Worm (Caenorhabditis elegans) whole organism, mixed stage, embryonic: ENCODE results near the gene abu-7.

Experiments used
- M03D4.4 ChIP-seq: sonication (generic microtip); optimal IDR thresholded peaks from 2 replicates; lab custom pipeline; 2017; ENCODE audit warnings: mild to moderate bottlenecking, missing genetic modification characterization, missing compliant biosample characterization
- ceh-39 ChIP-seq: fragments of 150-350 bp; optimal IDR thresholded peaks from 2 replicates; lab custom pipeline; 2014; ENCODE audit warnings: missing biosample characterization, missing genetic modification characterization
- ceh-43 ChIP-seq: fragments of 200-800 bp; sonication (Bioruptor generic); optimal IDR thresholded peaks from 2 replicates; lab custom pipeline; 2018; ENCODE audit warnings: mild to moderate bottlenecking, missing genetic modification characterization, moderate library complexity, missing compliant biosample characterization
- cnd-1 ChIP-seq: fragments of 200-800 bp; sonication (Bioruptor generic); optimal IDR thresholded peaks from 2 replicates; lab custom pipeline; 2018; ENCODE audit warnings: mild to moderate bottlenecking, missing genetic modification characterization, missing compliant biosample characterization
- drap-1 ChIP-seq: fragments of 200-800 bp; sonication (Bioruptor generic); optimal IDR thresholded peaks from 3 replicates; lab custom pipeline; 2018; ENCODE audit warnings: mild to moderate bottlenecking, missing genetic modification characterization, missing compliant biosample characterization
- elt-1 ChIP-seq: sonication (generic microtip); optimal IDR thresholded peaks from 2 replicates; lab custom pipeline; 2017; ENCODE audit warnings: missing genetic modification characterization, mild to moderate bottlenecking, missing compliant biosample characterization, antibody characterized with exemption, moderate library complexity, borderline replicate concordance; ENCODE audit not compliant: insufficient read depth
- elt-3 ChIP-seq: fragments of 150-350 bp; optimal IDR thresholded peaks from 2 replicates; lab custom pipeline; 2014; ENCODE audit warnings: missing biosample characterization, missing genetic modification characterization
- flh-1 ChIP-seq: fragments of 200-800 bp; sonication (Bioruptor generic); optimal IDR thresholded peaks from 2 replicates; lab custom pipeline; 2018; ENCODE audit warnings: mild to moderate bottlenecking, missing genetic modification characterization, moderate library complexity, missing compliant biosample characterization
- ham-2 ChIP-seq: fragments of 200-800 bp; sonication (Bioruptor generic); optimal IDR thresholded peaks from 2 replicates; lab custom pipeline; 2018; ENCODE audit warnings: mild to moderate bottlenecking, missing genetic modification characterization, missing compliant biosample characterization
- hlh-1 ChIP-seq: fragments of 150-350 bp; optimal IDR thresholded peaks from 2 replicates; lab custom pipeline; 2014; ENCODE audit warnings: missing biosample characterization, missing genetic modification reagents, missing genetic modification characterization
- lin-13 ChIP-seq: fragments of 150-350 bp; optimal IDR thresholded peaks from 2 replicates; lab custom pipeline; 2014; ENCODE audit warnings: missing biosample characterization, missing genetic modification characterization
- lin-32 ChIP-seq: fragments of 200-800 bp; sonication (Bioruptor generic); optimal IDR thresholded peaks from 2 replicates; lab custom pipeline; 2018; ENCODE audit warnings: mild to moderate bottlenecking, missing genetic modification characterization, missing compliant biosample characterization
- lsy-2 ChIP-seq: fragments of 150-350 bp; optimal IDR thresholded peaks from 2 replicates; lab custom pipeline; 2014; ENCODE audit warnings: missing biosample characterization, missing genetic modification characterization
- mab-5 ChIP-seq: fragments of 150-350 bp; optimal IDR thresholded peaks from 2 replicates; lab custom pipeline; 2014; ENCODE audit warnings: missing biosample characterization, missing genetic modification characterization
- mep-1 ChIP-seq: fragments of 150-350 bp; optimal IDR thresholded peaks from 2 replicates; lab custom pipeline; 2017; ENCODE audit warnings: missing biosample characterization, missing genetic modification reagents, missing genetic modification characterization, inconsistent platforms
- mls-2 ChIP-seq: sonication (generic microtip); optimal IDR thresholded peaks from 2 replicates; lab custom pipeline; 2016; ENCODE audit warnings: mild to moderate bottlenecking, missing genetic modification characterization, moderate library complexity, missing compliant biosample characterization
- nhr-12 ChIP-seq: fragments of 150-350 bp; optimal IDR thresholded peaks from 2 replicates; lab custom pipeline; 2014; ENCODE audit warnings: missing biosample characterization, missing genetic modification characterization
- nhr-2 ChIP-seq: fragments of 150-350 bp; optimal IDR thresholded peaks from 2 replicates; lab custom pipeline; 2014; ENCODE audit warnings: missing biosample characterization, missing genetic modification characterization
- pha-4 ChIP-seq: fragments of 150-350 bp; optimal IDR thresholded peaks from 2 replicates; lab custom pipeline; 2018; ENCODE audit warnings: missing biosample characterization, missing genetic modification reagents, missing genetic modification characterization
- sem-2 ChIP-seq: fragments of 200-800 bp; sonication (Bioruptor generic); optimal IDR thresholded peaks from 2 replicates; lab custom pipeline; 2018; ENCODE audit warnings: mild to moderate bottlenecking, missing genetic modification characterization, missing compliant biosample characterization
- snpc-4 ChIP-seq: fragments of 150-350 bp; optimal IDR thresholded peaks from 2 replicates; lab custom pipeline; 2014; ENCODE audit warnings: missing biosample characterization, missing genetic modification characterization
- unc-120 ChIP-seq: sonication (generic microtip); optimal IDR thresholded peaks from 2 replicates; lab custom pipeline; 2017; ENCODE audit warnings: missing genetic modification characterization, missing compliant biosample characterization; ENCODE audit not compliant: poor library complexity, severe bottlenecking
- unc-39 ChIP-seq: fragments of 150-350 bp; optimal IDR thresholded peaks from 2 replicates; lab custom pipeline; 2014; ENCODE audit warnings: missing biosample characterization, missing genetic modification characterization
- zip-8 ChIP-seq: fragments of 150-350 bp; optimal IDR thresholded peaks from 2 replicates; lab custom pipeline; 2014; ENCODE audit warnings: missing biosample characterization, missing genetic modification characterization
- ztf-11 ChIP-seq: fragments of 150-350 bp; optimal IDR thresholded peaks from 2 replicates; lab custom pipeline; 2014; ENCODE audit warnings: missing biosample characterization, missing genetic modification characterization

Gene abu-7

ce11 chrV:5119679-5120078 is 44.9 kb downstream of the abu-7 start, which contains the start of gene sid-1:
TSS of gene sid-1 (plus strand) at chrV:5119970.
- TF ChIP-seq snpc-4 (no peak), cnd-1 (tag; lab: Kevin White, UChicago) (no peak), unc-120 (tag; lab: Kevin White, UChicago) (no peak), sem-2 (GFP tag; lab: Kevin White, UChicago) (no peak), ceh-39 (tag; lab: Kevin White, UChicago) (no peak), hlh-1 (tag; lab: Kevin White, UChicago) (no peak), ceh-43 (GFP tag; lab: Kevin White, UChicago) (no peak), pha-4 (no peak), mep-1 (tag; lab: Kevin White, UChicago) (no peak), lsy-2 (tag; lab: Kevin White, UChicago) (no peak), lin-32 (GFP tag; lab: Kevin White, UChicago) (no peak), flh-1 (GFP tag; lab: Kevin White, UChicago) (no peak), nhr-2 (tag; lab: Kevin White, UChicago) (no peak)
- TF ChIP-seq, all 35 proteins: peak for 0

DNA sequence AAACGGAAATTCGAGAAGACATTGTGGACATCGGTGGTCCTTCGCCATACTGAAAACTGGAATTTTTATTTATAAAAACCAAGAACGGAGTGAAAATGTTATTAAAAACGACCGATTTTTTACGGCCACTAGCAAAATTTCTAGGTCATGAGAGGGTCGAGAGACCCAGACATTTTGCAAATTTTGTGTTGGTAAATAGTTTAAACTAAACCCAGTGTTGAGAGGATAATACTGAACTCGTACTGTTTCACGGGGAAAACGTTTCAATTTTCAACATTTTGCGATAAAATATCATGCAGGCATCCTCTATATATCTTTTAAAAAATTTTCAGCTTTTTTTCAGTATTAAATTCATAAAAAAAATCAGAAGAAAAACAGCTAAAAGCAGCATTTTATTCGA is 45.5 kb downstream of the abu-7 start, which contains the start of gene C04F5.9:
TSS of gene C04F5.9 (minus strand) at position 101 of the 400 bp plus-strand sequence.
- TF ChIP-seq mls-2 (tag; lab: Kevin White, UChicago), result no peak
- no peak for TF ChIP-seq ham-2
- TF ChIP-seq ztf-11, result no peak
- no peak for TF ChIP-seq lin-13 (tag; lab: Kevin White, UChicago)
- TF ChIP-seq pha-4, result no peak
- TF ChIP-seq ceh-43 (GFP tag; lab: Kevin White, UChicago), result no peak
- no peak for TF ChIP-seq nhr-12 (tag; lab: Kevin White, UChicago)
- no peak for TF ChIP-seq elt-1
- TF ChIP-seq drap-1 (GFP tag; lab: Kevin White, UChicago), result no peak
- TF ChIP-seq zip-8 (tag; lab: Kevin White, UChicago), result no peak
- no peak for TF ChIP-seq cnd-1 (tag; lab: Kevin White, UChicago)
- no peak for TF ChIP-seq hlh-1 (tag; lab: Kevin White, UChicago)
- TF ChIP-seq elt-3 (tag; lab: Kevin White, UChicago), result no peak
- no peak for TF ChIP-seq M03D4.4 (tag; lab: Kevin White, UChicago)
- TF ChIP-seq unc-120 (tag; lab: Kevin White, UChicago), result no peak
- TF ChIP-seq nhr-2 (tag; lab: Kevin White, UChicago), result no peak
- TF ChIP-seq lsy-2 (tag; lab: Kevin White, UChicago), result no peak

- TF ChIP-seq nhr-2 (tag; lab: Kevin White, UChicago) (no peak), flh-1 (GFP tag; lab: Kevin White, UChicago) (no peak), pha-4 (no peak), snpc-4 (no peak), zip-8 (tag; lab: Kevin White, UChicago) (no peak), cnd-1 (tag; lab: Kevin White, UChicago) (no peak), lsy-2 (tag; lab: Kevin White, UChicago) (no peak), ceh-43 (GFP tag; lab: Kevin White, UChicago) (no peak), mab-5 (tag; lab: Kevin White, UChicago) (no peak), elt-3 (tag; lab: Kevin White, UChicago) (no peak), ztf-11 (no peak), unc-39 (tag; lab: Kevin White, UChicago) (no peak)
Observed at ce11 chrV:5113654-5114053, 50.9 kb downstream of the abu-7 start, which contains the start of gene C04F5.8. TSS of gene C04F5.8 (minus strand) at chrV:5113754.
